Worm (Caenorhabditis elegans): ENCODE results near the gene mnk-1.

ce11 chrII:10541923-10542486 is 12.8 kb downstream of the mnk-1 start, which contains the start of gene pro-1:
- no peak for TF ChIP-seq fos-1 (tag; optimal IDR thresholded peaks at IDR 0.05)
- no peak for TF ChIP-seq pqm-1 (tag; optimal IDR thresholded peaks at IDR 0.05)
- no peak for TF ChIP-seq zag-1 (tag; optimal IDR thresholded peaks at IDR 0.05)
- peak; percentile 89 for TF ChIP-seq aly-2 (tag; optimal IDR thresholded peaks at IDR 0.05)
- TF ChIP-seq hlh-4 (tag; optimal IDR thresholded peaks at IDR 0.05): no peak
- no peak for TF ChIP-seq aha-1 (tag; optimal IDR thresholded peaks at IDR 0.05)
- peak; percentile 87 for TF ChIP-seq mep-1 (tag; optimal IDR thresholded peaks at IDR 0.05)
- TF ChIP-seq lin-15B (tag; optimal IDR thresholded peaks at IDR 0.05): no peak
- TF ChIP-seq ztf-4 (tag; optimal IDR thresholded peaks at IDR 0.05): peak; percentile 92
